Worm (Caenorhabditis elegans) whole organism, L2 larva: ENCODE results near the gene mam-5.

Experiments
- ZK546.5 ChIP-seq: sonication (generic microtip); optimal IDR thresholded peaks from 2 replicates; lab custom pipeline; 2017; ENCODE audit warnings: missing biosample characterization, missing genetic modification characterization
- aly-2 ChIP-seq: fragments of 150-350 bp; optimal IDR thresholded peaks from 2 replicates; lab custom pipeline; 2014; ENCODE audit warnings: missing biosample characterization, missing genetic modification characterization
- ama-1 ChIP-seq: fragments of 150-350 bp; optimal IDR thresholded peaks from 2 replicates; lab custom pipeline; 2018; ENCODE audit warnings: inconsistent platforms
- snpc-4 ChIP-seq: fragments of 150-350 bp; optimal IDR thresholded peaks from 2 replicates; lab custom pipeline; 2014; ENCODE audit warnings: missing biosample characterization, missing genetic modification characterization
- ztf-1 ChIP-seq: fragments of 200-800 bp; sonication (Bioruptor generic); conservative IDR thresholded peaks from 2 replicates; pipeline ENCODE4 v1.3.6; 2022; ENCODE audit warnings: missing genetic modification characterization, missing compliant biosample characterization
- ztf-4 ChIP-seq: fragments of 150-350 bp; optimal IDR thresholded peaks from 2 replicates; lab custom pipeline; 2014; ENCODE audit warnings: missing biosample characterization, missing genetic modification characterization

DNA sequence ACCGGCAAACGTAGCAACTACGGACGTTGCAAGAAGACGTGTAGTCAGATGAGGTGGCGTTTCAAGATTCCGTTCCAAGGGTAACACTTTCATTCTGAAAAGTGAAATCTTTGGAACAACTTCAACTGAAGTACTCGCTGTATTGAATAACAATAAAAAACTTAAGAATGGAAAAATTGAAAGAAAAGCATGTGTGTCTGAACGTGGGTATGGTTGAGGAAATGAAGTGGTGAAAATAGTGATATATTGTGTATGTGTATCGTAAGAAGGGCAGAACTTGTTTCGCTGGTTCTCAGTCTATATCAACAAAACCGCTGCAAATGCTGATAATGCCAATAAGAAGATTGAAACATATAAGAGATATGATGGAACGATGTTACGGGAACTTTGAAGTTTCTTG is 43.3 kb downstream of the mam-5 start, which contains the start of gene K08H10.6:
- TF ChIP-seq ztf-4 (tag; lab: Kevin White, UChicago): no peak
- no peak for TF ChIP-seq ama-1 (lab: Kevin White, UChicago)
- no peak for TF ChIP-seq ztf-1 (GFP tag; lab: Robert Waterston, UW)
- TF ChIP-seq snpc-4 (tag; lab: Kevin White, UChicago): no peak
- no peak for TF ChIP-seq ZK546.5 (tag; lab: Kevin White, UChicago)
- no peak for TF ChIP-seq aly-2
